Worm (Caenorhabditis elegans): ENCODE data around the gene plc-1.

plc-1 gene

ce11 chrX:10766123-10766622 is 72.3 kb downstream of the plc-1 start (continued):
- TF ChIP-seq zfh-2 (GFP tag; conservative IDR thresholded peaks at IDR 0.05) (peak; percentile 27; the same call in 1 of the 2 replicates), Y53F4B.3 (GFP tag; IDR thresholded peaks at IDR 0.05) (no peak), let-526 (GFP tag; IDR thresholded peaks at IDR 0.05) (0 out of 2 replicates have a peak, but pooled peaks have one; percentile 36), pbrm-1 (GFP tag; IDR thresholded peaks at IDR 0.05) (peak; percentile 69), mcd-1 (GFP tag; IDR thresholded peaks at IDR 0.05) (peak; percentile 68), hlh-12 (tag; optimal IDR thresholded peaks at IDR 0.05) (no peak), attf-5 (GFP tag; optimal IDR thresholded peaks at IDR 0.05) (peak; percentile 81), lir-1 (GFP tag; conservative IDR thresholded peaks at IDR 0.05) (0 out of 2 replicates have a peak, but pooled peaks have one; percentile 35), let-607 (tag; optimal IDR thresholded peaks at IDR 0.05) (peak; percentile 51 to 83), snpc-3.4 (tag; optimal IDR thresholded peaks at IDR 0.05) (peak; percentile 39), him-1 (tag; optimal IDR thresholded peaks at IDR 0.05) (no peak), hsf-1 (GFP tag; IDR thresholded peaks at IDR 0.05) (no peak), F22D6.2 (tag; optimal IDR thresholded peaks at IDR 0.05) (peak; percentile 3), sdz-38 (tag; optimal IDR thresholded peaks at IDR 0.05) (no peak), chd-7 (tag; optimal IDR thresholded peaks at IDR 0.05) (peak; percentile 94), Y95B8A.8 (GFP tag; IDR thresholded peaks at IDR 0.05) (peak; percentile 62; the same call in 1 of the 2 replicates), ztf-22 (GFP tag; optimal IDR thresholded peaks at IDR 0.05) (peak; percentile 87), lin-35 (GFP tag; optimal IDR thresholded peaks at IDR 0.05) (peak in 1 of 3 experiments; percentile 78), athp-1 (tag; optimal IDR thresholded peaks at IDR 0.05) (peak; percentile 54), ztf-3 (GFP tag; optimal IDR thresholded peaks at IDR 0.05) (peak; percentile 6), cebp-1 (GFP tag; IDR thresholded peaks at IDR 0.05) (no peak), cebp-1 (tag; optimal IDR thresholded peaks at IDR 0.05) (peak; percentile 89), hmg-1.2 (GFP tag; IDR thresholded peaks at IDR 0.05) (peak; percentile 91), ZK185.1 (tag; optimal IDR thresholded peaks at IDR 0.05; ENCODE audit: poor library complexity, severe bottlenecking) (peak; percentile 82), Y56A3A.18 (GFP tag; IDR thresholded peaks at IDR 0.05) (0 out of 2 replicates have a peak, but pooled peaks have one; percentile 37), T07F8.4 (tag; optimal IDR thresholded peaks at IDR 0.05) (peak; percentile 20), somi-1 (GFP tag; optimal IDR thresholded peaks at IDR 0.05) (peak; percentile 89), tbp1 (GFP tag; optimal IDR thresholded peaks at IDR 0.05) (peak; percentile 62), madf-8 (GFP tag; conservative IDR thresholded peaks at IDR 0.05) (no peak), ztf-26 (tag; optimal IDR thresholded peaks at IDR 0.05) (peak; percentile 85), ekl-4 (GFP tag; IDR thresholded peaks at IDR 0.05) (0 out of 2 replicates have a peak, but pooled peaks have one; percentile 80), snpc-4 (GFP tag; optimal IDR thresholded peaks at IDR 0.05) (no peak), snpc-4 (tag; optimal IDR thresholded peaks at IDR 0.05) (peak in 3 of 4 experiments; percentile 50 to 78 (median 64)), ceh-27 (GFP tag; optimal IDR thresholded peaks at IDR 0.05) (peak; percentile 43), dpl-1 (GFP tag; optimal IDR thresholded peaks at IDR 0.05) (no peak), C06A6.2 (GFP tag; conservative IDR thresholded peaks at IDR 0.05) (peak; percentile 74), B0336.3 (GFP tag; IDR thresholded peaks at IDR 0.05) (peak; percentile 94), attf-6 (GFP tag; IDR thresholded peaks at IDR 0.05) (no peak)

DNA sequence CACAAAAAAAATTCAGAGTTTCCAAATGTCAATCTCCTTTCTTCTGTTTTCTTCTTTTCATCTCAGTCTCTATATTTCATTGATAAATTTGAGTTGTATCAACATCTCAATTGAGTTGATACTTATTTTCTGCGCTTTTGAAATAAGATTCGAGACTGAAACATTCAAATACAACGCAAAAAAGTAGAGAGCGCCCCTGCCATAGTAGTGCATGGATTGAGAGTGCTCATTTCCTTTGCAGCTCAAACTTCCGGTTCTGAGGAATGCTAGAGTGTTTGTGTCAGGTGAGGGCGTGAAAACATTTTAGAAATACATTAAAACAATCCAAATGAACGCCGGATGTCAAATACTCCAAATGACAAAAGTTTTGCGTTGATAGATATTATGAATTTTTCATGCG is 75.1 kb downstream of the plc-1 start:
- TF ChIP-seq ceh-91 (GFP tag; IDR thresholded peaks at IDR 0.05) (no peak), mxl-1 (tag; optimal IDR thresholded peaks at IDR 0.05) (no peak), nhr-120 (GFP tag; IDR thresholded peaks at IDR 0.05) (no peak), lin-26 (GFP tag; IDR thresholded peaks at IDR 0.05) (no peak), snpc-3.4 (tag; optimal IDR thresholded peaks at IDR 0.05) (no peak), F49E8.2 (tag; optimal IDR thresholded peaks at IDR 0.05; ENCODE audit: insufficient read depth) (no peak), sdz-38 (tag; optimal IDR thresholded peaks at IDR 0.05) (no peak)
